Worm (Caenorhabditis elegans) whole organism, late embryonic: ENCODE measurements around the gene C05C12.4.

ENCODE experiments used
- ama-1 ChIP-seq: fragments of 150-350 bp; optimal IDR thresholded peaks from 2 replicates; lab custom pipeline; 2014
- ceh-34 ChIP-seq: sonication (generic microtip); optimal IDR thresholded peaks from 2 replicates; lab custom pipeline; 2016; ENCODE audit warnings: mild to moderate bottlenecking, missing genetic modification characterization, missing compliant biosample characterization
- madf-2 ChIP-seq: sonication (generic microtip); optimal IDR thresholded peaks from 2 replicates; lab custom pipeline; 2017; ENCODE audit warnings: missing genetic modification characterization, missing compliant biosample characterization
- pha-4 ChIP-seq: fragments of 150-350 bp; optimal IDR thresholded peaks from 2 replicates; lab custom pipeline; 2018; ENCODE audit warnings: missing biosample characterization, missing genetic modification reagents, missing genetic modification characterization
- pqm-1 ChIP-seq: sonication (generic microtip); optimal IDR thresholded peaks from 2 replicates; lab custom pipeline; 2016; ENCODE audit warnings: missing genetic modification characterization, missing compliant biosample characterization
- pros-1 ChIP-seq: fragments of 150-350 bp; optimal IDR thresholded peaks from 2 replicates; lab custom pipeline; 2014; ENCODE audit warnings: missing biosample characterization, missing genetic modification reagents, missing genetic modification characterization
- tbx-2 ChIP-seq: sonication (generic microtip); optimal IDR thresholded peaks from 2 replicates; lab custom pipeline; 2016; ENCODE audit warnings: missing genetic modification characterization, missing compliant biosample characterization
- unc-86 ChIP-seq: sonication (generic microtip); optimal IDR thresholded peaks from 2 replicates; lab custom pipeline; 2016; ENCODE audit warnings: missing genetic modification characterization, missing compliant biosample characterization

- TF ChIP-seq ama-1 (lab: Kevin White, UChicago) (no peak), pqm-1 (tag; lab: Kevin White, UChicago) (no peak), ceh-34 (tag; lab: Kevin White, UChicago) (no peak), tbx-2 (tag; lab: Kevin White, UChicago) (no peak), pha-4 (tag; lab: Kevin White, UChicago) (no peak), madf-2 (tag; lab: Kevin White, UChicago) (no peak), unc-86 (tag; lab: Kevin White, UChicago) (no peak), pros-1 (tag; lab: Kevin White, UChicago) (no peak)
These were observed 21.3 kb downstream of the C05C12.4 start for ce11 chrIV:11226545-11226944.
